Worm (Caenorhabditis elegans) whole organism, midembryonic: Measurements from ENCODE around the gene rars-1.

Experiments used
- flt-1 ChIP-seq: fragments of 200-800 bp; sonication (Bioruptor generic); IDR thresholded peaks from 2 replicates; pipeline ENCODE4 v1.3.6; 2022; ENCODE audit warnings: missing genetic modification characterization, missing compliant biosample characterization
- med-1 ChIP-seq: sonication (generic microtip); optimal IDR thresholded peaks from 2 replicates; lab custom pipeline; 2017; ENCODE audit warnings: missing genetic modification characterization, mild to moderate bottlenecking, missing compliant biosample characterization, antibody characterized with exemption, missing genetic modification reagents; ENCODE audit not compliant: insufficient read depth
- ref-1 ChIP-seq: fragments of 200-800 bp; sonication (Bioruptor generic); conservative IDR thresholded peaks from 2 replicates; pipeline ENCODE4 v1.3.6; 2022; ENCODE audit warnings: missing genetic modification reagents, missing genetic modification characterization, missing compliant biosample characterization
- ztf-23 ChIP-seq: fragments of 200-800 bp; sonication (Bioruptor generic); IDR thresholded peaks from 2 replicates; pipeline ENCODE4 v1.3.6; 2022; ENCODE audit warnings: missing genetic modification reagents, missing genetic modification characterization, missing compliant biosample characterization
- ztf-29 ChIP-seq: fragments of 200-800 bp; sonication (Bioruptor generic); IDR thresholded peaks from 2 replicates; pipeline ENCODE4 v1.3.6; 2022; ENCODE audit warnings: missing genetic modification reagents, missing genetic modification characterization, missing compliant biosample characterization

DNA sequence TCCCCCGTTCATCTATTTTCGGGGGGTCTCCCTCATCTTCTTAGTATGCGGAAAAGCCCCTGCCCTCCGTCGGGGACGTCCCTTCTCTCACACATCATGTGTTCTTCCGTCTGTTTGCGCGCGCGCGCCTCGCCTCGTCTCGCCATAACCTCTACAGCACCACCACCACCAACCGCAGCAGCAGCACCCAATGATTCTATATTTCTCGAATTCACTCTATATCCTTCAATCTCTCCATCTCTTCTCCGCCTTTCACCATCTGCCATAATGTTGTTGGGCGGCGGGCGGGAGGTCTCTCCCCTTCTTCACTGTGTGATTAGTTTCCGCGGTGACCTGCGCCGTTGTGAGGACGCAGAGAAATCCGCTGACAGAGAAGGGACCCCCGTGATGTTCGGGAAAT, 30.4 kb upstream of the rars-1 start:
- TF ChIP-seq ref-1 (GFP tag; lab: Robert Waterston, UW) (0 out of 2 replicates have a peak, but pooled peaks have one; percentile 13), ztf-23 (GFP tag; lab: Robert Waterston, UW) (peak; percentile 69; the same call in 1 of the 2 replicates), flt-1 (peak; percentile 73), med-1 (no peak), ztf-29 (GFP tag; lab: Robert Waterston, UW) (peak; percentile 38; the same call in 1 of the 2 replicates)
